Worm (Caenorhabditis elegans): Measurements from ENCODE around the gene T01G5.8.

DNA sequence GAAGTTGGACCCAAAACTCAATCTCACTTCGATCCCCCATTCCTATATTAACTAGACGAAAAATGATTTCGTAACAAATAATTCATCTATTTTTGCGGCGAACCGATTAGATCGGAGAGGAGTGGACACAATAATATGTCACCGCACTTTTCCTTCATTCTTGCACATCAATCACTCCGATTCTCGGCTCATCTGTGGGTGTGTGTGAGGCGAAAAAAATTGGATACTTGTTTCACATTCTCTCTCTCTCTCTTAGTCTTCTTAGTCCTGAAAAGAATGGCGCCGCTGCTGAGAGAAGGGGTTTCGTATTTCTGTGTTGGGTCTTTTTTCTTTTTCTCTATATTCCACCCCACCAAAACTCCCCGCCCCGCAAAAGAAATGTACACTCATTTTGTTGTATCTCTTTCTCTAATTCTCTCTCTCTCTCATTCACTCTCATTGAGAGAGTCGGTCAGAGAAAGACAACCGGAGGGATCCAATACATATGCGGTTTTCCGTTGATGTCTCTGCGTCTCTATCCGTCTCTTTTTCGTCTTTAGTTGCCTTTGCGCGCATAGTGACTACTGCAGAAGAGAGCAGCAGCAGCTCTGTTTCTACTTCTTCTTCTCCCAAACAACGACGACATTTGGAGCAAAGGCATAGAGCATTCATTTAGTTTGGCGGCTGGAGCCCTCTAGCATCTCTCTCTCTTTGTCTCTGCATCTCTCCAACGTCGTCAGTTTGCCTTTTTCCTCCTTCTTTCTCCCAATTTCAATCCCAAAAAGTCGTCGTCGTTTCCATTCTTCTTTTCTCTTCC lies 44.9 kb upstream of the T01G5.8 start, which contains the start of gene unc-76:
- TF ChIP-seq ztf-11 (tag; optimal IDR thresholded peaks at IDR 0.05) (no peak), lin-39 (tag; optimal IDR thresholded peaks at IDR 0.05) (peak; percentile 47), unc-55 (GFP tag; optimal IDR thresholded peaks at IDR 0.05) (peak; percentile 58), mdl-1 (tag; optimal IDR thresholded peaks at IDR 0.05) (peak in 1 of 2 experiments; percentile 73), snpc-4 (tag; optimal IDR thresholded peaks at IDR 0.05) (no peak), aly-2 (tag; optimal IDR thresholded peaks at IDR 0.05) (no peak), nhr-23 (tag; optimal IDR thresholded peaks at IDR 0.05) (no peak), ama-1 (optimal IDR thresholded peaks at IDR 0.05) (no peak), sma-3 (GFP tag; optimal IDR thresholded peaks at IDR 0.05) (peak; percentile 33), unc-39 (tag; optimal IDR thresholded peaks at IDR 0.05) (peak; percentile 28), R02D3.7 (tag; optimal IDR thresholded peaks at IDR 0.05) (peak; percentile 13)

Measured in whole organism, L2 larva.